Fruit fly (Drosophila melanogaster): ENCODE measurements around the gene Gr97a.

Gene Gr97a

DNA sequence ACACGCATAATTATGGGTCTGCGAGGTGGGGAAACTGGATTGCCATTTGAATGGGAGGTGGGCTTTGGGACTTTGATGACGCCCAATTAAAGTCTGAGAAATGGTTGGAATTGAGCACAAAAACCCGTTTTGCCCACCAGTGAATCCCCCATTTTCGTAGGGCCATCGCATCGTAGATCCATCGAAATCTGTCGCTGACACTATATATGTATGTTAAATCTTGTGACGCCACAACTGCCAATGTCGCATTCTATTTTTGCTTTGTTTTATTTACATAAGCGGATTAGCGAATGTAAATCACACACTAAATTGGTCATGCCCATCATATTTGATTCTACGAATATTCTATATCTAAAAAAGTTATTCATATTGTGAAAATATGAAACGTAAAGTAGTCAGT, 39.8 kb downstream of the Gr97a start:
- TF ChIP-seq h (GFP tag; optimal IDR thresholded peaks at IDR 0.05) (no peak), ey (GFP tag; optimal IDR thresholded peaks at IDR 0.05) (no peak), lola (GFP tag; optimal IDR thresholded peaks at IDR 0.05) (no peak), Hr78 (GFP tag; optimal IDR thresholded peaks at IDR 0.05) (no peak)

dm6 chr3R:26923830-26924333, 42.4 kb downstream of the Gr97a start:
- TF ChIP-seq foxo (GFP tag; optimal IDR thresholded peaks at IDR 0.05) (peak in 1 of 2 experiments; percentile 52), Dfd (GFP tag; optimal IDR thresholded peaks at IDR 0.05) (no peak), Dif (GFP tag; optimal IDR thresholded peaks at IDR 0.05; ENCODE audit: partially characterized antibody) (no peak), HLH106 (tag; optimal IDR thresholded peaks at IDR 0.05) (peak; percentile 52), Rel (GFP tag; optimal IDR thresholded peaks at IDR 0.05) (no peak), Rel (tag; optimal IDR thresholded peaks at IDR 0.05) (no peak), Sp1 (GFP tag; optimal IDR thresholded peaks at IDR 0.05) (peak; percentile 25), CG9705 (GFP tag; optimal IDR thresholded peaks at IDR 0.05) (peak; percentile 22), Mio (GFP tag; optimal IDR thresholded peaks at IDR 0.05) (no peak), Hnf4 (GFP tag; optimal IDR thresholded peaks at IDR 0.05) (peak; percentile 47), rgr (GFP tag; optimal IDR thresholded peaks at IDR 0.05) (peak; percentile 53), OdsH (GFP tag; optimal IDR thresholded peaks at IDR 0.05) (peak; percentile 18), dmrt93B (GFP tag; optimal IDR thresholded peaks at IDR 0.05) (peak; percentile 56), woc (GFP tag; optimal IDR thresholded peaks at IDR 0.05) (peak; percentile 31), fru (GFP tag; optimal IDR thresholded peaks at IDR 0.05) (peak; percentile 59), psq (GFP tag; optimal IDR thresholded peaks at IDR 0.05) (peak; percentile 3), usp (GFP tag; optimal IDR thresholded peaks at IDR 0.05) (no peak), h (GFP tag; optimal IDR thresholded peaks at IDR 0.05) (peak; percentile 64), CG32264 (GFP tag; optimal IDR thresholded peaks at IDR 0.05) (peak; percentile 27), sv (GFP tag; optimal IDR thresholded peaks at IDR 0.05) (no peak), brk (GFP tag; optimal IDR thresholded peaks at IDR 0.05) (no peak), ey (GFP tag; optimal IDR thresholded peaks at IDR 0.05) (peak; percentile 40), br (GFP tag; optimal IDR thresholded peaks at IDR 0.05) (peak; percentile 54)

DNA sequence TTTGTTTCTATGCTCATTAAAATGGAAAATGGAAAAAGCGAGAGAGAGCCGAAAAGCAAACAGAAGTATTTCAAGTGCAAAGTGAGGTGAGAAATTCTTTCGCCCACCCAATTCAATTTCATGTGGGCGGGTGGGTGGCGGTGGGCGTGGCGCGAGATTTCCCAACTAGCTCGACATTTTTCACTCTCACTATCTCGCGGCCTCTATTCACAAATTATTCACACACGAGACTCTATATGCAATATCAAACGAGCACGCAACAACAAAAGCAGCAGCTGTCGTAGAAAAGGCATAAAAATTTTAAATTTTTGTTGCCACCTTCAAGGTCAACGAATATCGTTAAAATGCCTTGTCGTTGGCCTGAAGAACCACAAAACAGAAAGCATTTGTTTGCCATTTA, 47.4 kb downstream of the Gr97a start:
- no peak for TF ChIP-seq Mio (GFP tag; optimal IDR thresholded peaks at IDR 0.05)

- TF ChIP-seq Hnf4 (GFP tag; optimal IDR thresholded peaks at IDR 0.05) (no peak), Dif (GFP tag; optimal IDR thresholded peaks at IDR 0.05; ENCODE audit: partially characterized antibody) (peak; percentile 76), Vsx2 (GFP tag; optimal IDR thresholded peaks at IDR 0.05; ENCODE audit: partially characterized antibody) (peak; percentile 91), psq (GFP tag; optimal IDR thresholded peaks at IDR 0.05) (no peak), tai (GFP tag; optimal IDR thresholded peaks at IDR 0.05) (no peak), dl (GFP tag; optimal IDR thresholded peaks at IDR 0.05; ENCODE audit: insufficient read depth in 1 of 2, partially characterized antibody in 2 of 2) (peak in 1 of 2 experiments; percentile 4), woc (GFP tag; optimal IDR thresholded peaks at IDR 0.05) (no peak), N (GFP tag; optimal IDR thresholded peaks at IDR 0.05) (no peak), ey (GFP tag; optimal IDR thresholded peaks at IDR 0.05) (no peak), rgr (GFP tag; optimal IDR thresholded peaks at IDR 0.05) (peak; percentile 76), Hr78 (GFP tag; optimal IDR thresholded peaks at IDR 0.05) (no peak), dmrt93B (GFP tag; optimal IDR thresholded peaks at IDR 0.05) (no peak), Sp1 (GFP tag; optimal IDR thresholded peaks at IDR 0.05) (peak; percentile 53), Abd-B (GFP tag; optimal IDR thresholded peaks at IDR 0.05) (no peak), pan (optimal IDR thresholded peaks at IDR 0.05) (no peak), brk (GFP tag; optimal IDR thresholded peaks at IDR 0.05) (no peak), Jra (GFP tag; optimal IDR thresholded peaks at IDR 0.05) (peak; percentile 41), CG32264 (GFP tag; optimal IDR thresholded peaks at IDR 0.05) (no peak), br (GFP tag; optimal IDR thresholded peaks at IDR 0.05) (peak; percentile 78), Rel (GFP tag; optimal IDR thresholded peaks at IDR 0.05) (no peak), Rel (tag; optimal IDR thresholded peaks at IDR 0.05) (peak; percentile 36), Dfd (GFP tag; optimal IDR thresholded peaks at IDR 0.05) (no peak), jim (GFP tag; optimal IDR thresholded peaks at IDR 0.05) (no peak), foxo (GFP tag; optimal IDR thresholded peaks at IDR 0.05) (peak in 1 of 2 experiments; percentile 55), Mio (GFP tag; optimal IDR thresholded peaks at IDR 0.05) (no peak), dsf (GFP tag; optimal IDR thresholded peaks at IDR 0.05; ENCODE audit: borderline replicate concordance) (no peak), sage (GFP tag; optimal IDR thresholded peaks at IDR 0.05) (no peak), sv (GFP tag; optimal IDR thresholded peaks at IDR 0.05) (no peak), fru (GFP tag; optimal IDR thresholded peaks at IDR 0.05) (peak; percentile 8), Hr83 (GFP tag; optimal IDR thresholded peaks at IDR 0.05; ENCODE audit: poor library complexity, severe bottlenecking) (peak; percentile 92), h (GFP tag; optimal IDR thresholded peaks at IDR 0.05) (peak; percentile 62), OdsH (GFP tag; optimal IDR thresholded peaks at IDR 0.05) (peak; percentile 45), Myc (optimal IDR thresholded peaks at IDR 0.05) (no peak), usp (GFP tag; optimal IDR thresholded peaks at IDR 0.05) (no peak), HLH106 (tag; optimal IDR thresholded peaks at IDR 0.05) (peak; percentile 30), CrebA (GFP tag; optimal IDR thresholded peaks at IDR 0.05; ENCODE audit: borderline replicate concordance) (no peak), lola (GFP tag; optimal IDR thresholded peaks at IDR 0.05) (no peak), GATAd (GFP tag; optimal IDR thresholded peaks at IDR 0.05) (no peak), CG9705 (GFP tag; optimal IDR thresholded peaks at IDR 0.05) (no peak)
These were observed 50.8 kb downstream of the Gr97a start, which contains the start of gene CG46339 for dm6 chr3R:26915463-26915925. TSS of gene CG46339 (plus strand) at chr3R:26915761.
